Fruit fly (Drosophila melanogaster): ENCODE results near the gene CG3168.

CG3168 gene

dm6 chrX:6770924-6771323 lies 31.1 kb upstream of the CG3168 start, which contains the start of gene Coq7 (continued):
- TF ChIP-seq CG4282 (GFP tag; optimal IDR thresholded peaks at IDR 0.05) (no peak), CG15073 (GFP tag; optimal IDR thresholded peaks at IDR 0.05) (peak; percentile 39), Sox100B (GFP tag; optimal IDR thresholded peaks at IDR 0.05) (no peak), Ssrp (tag; optimal IDR thresholded peaks at IDR 0.05) (peak; percentile 84), Lpt (GFP tag; optimal IDR thresholded peaks at IDR 0.05) (no peak), HLH54F (GFP tag; optimal IDR thresholded peaks at IDR 0.05) (peak; percentile 59), bigmax (GFP tag; optimal IDR thresholded peaks at IDR 0.05) (peak; percentile 11), CG10321 (GFP tag; IDR thresholded peaks at IDR 0.05) (peak; percentile 46), Six4 (GFP tag; optimal IDR thresholded peaks at IDR 0.05) (no peak), CG8478 (optimal IDR thresholded peaks at IDR 0.05) (no peak), scrt (GFP tag; optimal IDR thresholded peaks at IDR 0.05) (no peak), CG8765 (GFP tag; IDR thresholded peaks at IDR 0.05) (peak; percentile 91), odd (GFP tag; optimal IDR thresholded peaks at IDR 0.05) (no peak), CG15479 (GFP tag; optimal IDR thresholded peaks at IDR 0.05) (peak; percentile 75), CG9727 (GFP tag; optimal IDR thresholded peaks at IDR 0.05) (peak; percentile 85), pum (GFP tag; optimal IDR thresholded peaks at IDR 0.05) (peak; percentile 62), Awh (GFP tag; IDR thresholded peaks at IDR 0.05) (peak; percentile 76), chn (GFP tag; optimal IDR thresholded peaks at IDR 0.05) (peak; percentile 71), lab (GFP tag; optimal IDR thresholded peaks at IDR 0.05) (no peak), CG15269 (tag; optimal IDR thresholded peaks at IDR 0.05) (no peak), gt (GFP tag; IDR thresholded peaks at IDR 0.05) (peak; percentile 79), sc (optimal IDR thresholded peaks at IDR 0.05) (no peak), sc (GFP tag; optimal IDR thresholded peaks at IDR 0.05) (no peak), Dfd (GFP tag; optimal IDR thresholded peaks at IDR 0.05) (no peak), Hmr (GFP tag; optimal IDR thresholded peaks at IDR 0.05) (no peak), CG3407 (GFP tag; optimal IDR thresholded peaks at IDR 0.05) (peak; percentile 78), CG4617 (GFP tag; optimal IDR thresholded peaks at IDR 0.05; ENCODE audit: borderline replicate concordance) (peak; percentile 91), tll (GFP tag; optimal IDR thresholded peaks at IDR 0.05) (no peak), yki (optimal IDR thresholded peaks at IDR 0.05) (no peak), Dek (tag; optimal IDR thresholded peaks at IDR 0.05) (no peak), mld (GFP tag; IDR thresholded peaks at IDR 0.05; ENCODE audit: partially characterized antibody) (peak; percentile 91), Hr51 (GFP tag; optimal IDR thresholded peaks at IDR 0.05) (peak in 1 of 2 experiments; percentile 62), grau (tag; optimal IDR thresholded peaks at IDR 0.05) (peak; percentile 85), fd3F (GFP tag; optimal IDR thresholded peaks at IDR 0.05) (peak; percentile 75), Ets65A (GFP tag) (peak; percentile 95), CG13894 (tag; optimal IDR thresholded peaks at IDR 0.05) (no peak), CG15514 (GFP tag; optimal IDR thresholded peaks at IDR 0.05) (peak; percentile 81), CG13424 (tag; optimal IDR thresholded peaks at IDR 0.05) (peak; percentile 89), CG12236 (GFP tag; optimal IDR thresholded peaks at IDR 0.05) (peak; percentile 31), Poxn (GFP tag; IDR thresholded peaks at IDR 0.05) (peak; percentile 77), ftz-f1 (GFP tag; optimal IDR thresholded peaks at IDR 0.05) (peak; percentile 56), dm (GFP tag; optimal IDR thresholded peaks at IDR 0.05) (peak; percentile 43), Mes4 (GFP tag; optimal IDR thresholded peaks at IDR 0.05) (no peak), vvl (GFP tag; IDR thresholded peaks at IDR 0.05) (peak; percentile 96), knrl (GFP tag; IDR thresholded peaks at IDR 0.05; ENCODE audit: partially characterized antibody) (peak; percentile 98), GATAe (GFP tag; conservative IDR thresholded peaks at IDR 0.05) (peak; percentile 79), H15 (GFP tag; IDR thresholded peaks at IDR 0.05) (peak; percentile 88), Ada2b (GFP tag; IDR thresholded peaks at IDR 0.05) (peak; percentile 91), Pdp1 (GFP tag; optimal IDR thresholded peaks at IDR 0.05) (peak in 1 of 2 experiments; percentile 70), slou (GFP tag; optimal IDR thresholded peaks at IDR 0.05) (peak; percentile 79), CG13775 (GFP tag; optimal IDR thresholded peaks at IDR 0.05) (peak; percentile 88), wor (GFP tag; IDR thresholded peaks at IDR 0.05) (peak; percentile 82)

Data from whole organism, embryonic.